Fruit fly (Drosophila melanogaster) whole organism, embryonic: ENCODE data around the gene CG3841.
A peak's percentile ranks its signal among the peaks of the same experiment; 100 is the strongest.

ENCODE experiments used
- Abd-B ChIP-seq: fragments of 200-800 bp; sonication (Bioruptor generic); optimal IDR thresholded peaks from 2 replicates; lab custom pipeline; 2018; ENCODE audit warnings: missing biosample characterization, mild to moderate bottlenecking, missing genetic modification characterization, moderate library complexity
- Antp ChIP-seq: fragments of 200-800 bp; sonication (Bioruptor generic); optimal IDR thresholded peaks from 3 replicates; lab custom pipeline; 2016; ENCODE audit warnings: missing biosample characterization, missing genetic modification characterization
- Asciz ChIP-seq: fragments of 200-800 bp; sonication (Bioruptor generic); optimal IDR thresholded peaks from 2 replicates; lab custom pipeline; 2017; ENCODE audit warnings: missing biosample characterization, mild to moderate bottlenecking, missing genetic modification characterization, missing genetic modification reagents
- BEAF-32 ChIP-seq: fragments of 200-800 bp; sonication (Bioruptor generic); optimal IDR thresholded peaks from 3 replicates; lab custom pipeline; 2017; ENCODE audit warnings: missing biosample characterization, missing genetic modification characterization, mild to moderate bottlenecking, moderate library complexity, missing genetic modification reagents
- BtbVII ChIP-seq: fragments of 200-800 bp; sonication (Bioruptor generic); optimal IDR thresholded peaks from 3 replicates; lab custom pipeline; 2017; ENCODE audit warnings: missing biosample characterization, mild to moderate bottlenecking, missing genetic modification characterization
- Bteb2 ChIP-seq: fragments of 200-800 bp; sonication (Bioruptor generic); optimal IDR thresholded peaks from 2 replicates; lab custom pipeline; 2016; ENCODE audit warnings: missing biosample characterization, missing genetic modification characterization
- CG10147 ChIP-seq: fragments of 200-800 bp; sonication (Bioruptor generic); optimal IDR thresholded peaks from 2 replicates; lab custom pipeline; 2019; ENCODE audit warnings: missing biosample characterization, mild to moderate bottlenecking, missing genetic modification characterization, moderate library complexity
- CG11723 ChIP-seq: fragments of 200-800 bp; sonication (Bioruptor generic); optimal IDR thresholded peaks from 2 replicates; lab custom pipeline; 2017; ENCODE audit warnings: missing biosample characterization, mild to moderate bottlenecking, missing genetic modification characterization
- CG12219 ChIP-seq: fragments of 200-800 bp; sonication (Bioruptor generic); optimal IDR thresholded peaks from 3 replicates; lab custom pipeline; 2018; ENCODE audit warnings: missing biosample characterization, mild to moderate bottlenecking, missing genetic modification characterization
- CG12299 ChIP-seq: fragments of 200-800 bp; sonication (Bioruptor generic); optimal IDR thresholded peaks from 2 replicates; lab custom pipeline; 2018; ENCODE audit warnings: missing biosample characterization, mild to moderate bottlenecking, missing genetic modification characterization
- CG13296 ChIP-seq: fragments of 200-800 bp; sonication (Bioruptor generic); optimal IDR thresholded peaks from 3 replicates; lab custom pipeline; 2018; ENCODE audit warnings: missing biosample characterization, mild to moderate bottlenecking, missing genetic modification characterization
- CG14014 ChIP-seq: fragments of 200-800 bp; sonication (Bioruptor generic); IDR thresholded peaks from 2 replicates; pipeline ENCODE4 v1.3.6; 2022; ENCODE audit warnings: missing biosample characterization, missing genetic modification characterization
- CG14441 ChIP-seq: fragments of 200-800 bp; sonication (Bioruptor generic); IDR thresholded peaks from 2 replicates; pipeline ENCODE4 v1.3.6; 2022; ENCODE audit warnings: missing biosample characterization, missing genetic modification characterization
- CG15479 ChIP-seq: fragments of 200-800 bp; sonication (Bioruptor generic); optimal IDR thresholded peaks from 3 replicates; lab custom pipeline; 2019; ENCODE audit warnings: missing biosample characterization, mild to moderate bottlenecking, missing genetic modification characterization, moderate library complexity
- CG15601 ChIP-seq: fragments of 200-800 bp; sonication (Bioruptor generic); optimal IDR thresholded peaks from 3 replicates; lab custom pipeline; 2019; ENCODE audit warnings: missing biosample characterization, mild to moderate bottlenecking, missing genetic modification characterization, moderate library complexity
- CG17385 ChIP-seq: fragments of 200-800 bp; sonication (Bioruptor generic); optimal IDR thresholded peaks from 3 replicates; lab custom pipeline; 2018; ENCODE audit warnings: missing biosample characterization, mild to moderate bottlenecking, missing genetic modification characterization
- CG17912 ChIP-seq: fragments of 200-800 bp; sonication (Bioruptor generic); optimal IDR thresholded peaks from 2 replicates; lab custom pipeline; 2018; ENCODE audit warnings: missing biosample characterization, mild to moderate bottlenecking, missing genetic modification characterization
- CG1792 ChIP-seq: fragments of 200-800 bp; sonication (Bioruptor generic); optimal IDR thresholded peaks from 2 replicates; lab custom pipeline; 2016; ENCODE audit warnings: missing biosample characterization, missing genetic modification characterization
- CG2199 ChIP-seq: fragments of 200-800 bp; sonication (Bioruptor generic); IDR thresholded peaks from 3 replicates; pipeline ENCODE4 v1.3.6; 2022; ENCODE audit warnings: missing biosample characterization, missing genetic modification characterization
- CG30020 ChIP-seq: fragments of 200-800 bp; optimal IDR thresholded peaks from 2 replicates; lab custom pipeline; 2019; ENCODE audit warnings: missing biosample characterization, mild to moderate bottlenecking, missing genetic modification characterization, moderate library complexity
- CG31365 ChIP-seq: fragments of 200-800 bp; sonication (Bioruptor generic); optimal IDR thresholded peaks from 2 replicates; lab custom pipeline; 2018; ENCODE audit warnings: missing biosample characterization, mild to moderate bottlenecking, missing genetic modification characterization
- CG33557 ChIP-seq: fragments of 200-800 bp; sonication (Bioruptor generic); optimal IDR thresholded peaks from 2 replicates; lab custom pipeline; 2019; ENCODE audit warnings: missing biosample characterization, mild to moderate bottlenecking, missing genetic modification characterization, moderate library complexity
- CG4854 ChIP-seq: fragments of 200-800 bp; sonication (Bioruptor generic); optimal IDR thresholded peaks from 2 replicates; lab custom pipeline; 2016; ENCODE audit warnings: missing biosample characterization, missing genetic modification characterization, inconsistent platforms
- CG5180 ChIP-seq: fragments of 200-800 bp; sonication (Bioruptor generic); optimal IDR thresholded peaks from 3 replicates; lab custom pipeline; 2017; ENCODE audit warnings: missing biosample characterization, missing genetic modification characterization, mild to moderate bottlenecking, moderate library complexity, missing genetic modification reagents
- CG7786 ChIP-seq: fragments of 200-800 bp; sonication (Bioruptor generic); optimal IDR thresholded peaks from 2 replicates; lab custom pipeline; 2016; ENCODE audit warnings: missing biosample characterization, missing genetic modification characterization
- CG8924 ChIP-seq: fragments of 200-800 bp; optimal IDR thresholded peaks from 3 replicates; lab custom pipeline; 2019; ENCODE audit warnings: missing biosample characterization, mild to moderate bottlenecking, missing genetic modification characterization, moderate library complexity
- CrebB ChIP-seq: fragments of 200-800 bp; sonication (Bioruptor generic); optimal IDR thresholded peaks from 3 replicates; lab custom pipeline; 2018; ENCODE audit warnings: missing biosample characterization, mild to moderate bottlenecking, missing genetic modification characterization
- Dek ChIP-seq: fragments of 200-800 bp; sonication (Bioruptor generic); optimal IDR thresholded peaks from 3 replicates; lab custom pipeline; 2019; ENCODE audit warnings: missing biosample characterization, mild to moderate bottlenecking, missing genetic modification characterization, moderate library complexity
- Dip2 ChIP-seq: fragments of 200-800 bp; sonication (Bioruptor generic); IDR thresholded peaks from 2 replicates; pipeline ENCODE4 v1.3.6; 2022; ENCODE audit warnings: missing biosample characterization, missing genetic modification characterization
- Elba2 ChIP-seq: fragments of 200-800 bp; sonication (Bioruptor generic); optimal IDR thresholded peaks from 3 replicates; lab custom pipeline; 2016; ENCODE audit warnings: missing biosample characterization, missing genetic modification characterization
- HmgD ChIP-seq: fragments of 200-800 bp; sonication (Bioruptor generic); optimal IDR thresholded peaks from 3 replicates; lab custom pipeline; 2016; ENCODE audit warnings: missing biosample characterization, missing genetic modification characterization
- MESR4 ChIP-seq: fragments of 200-800 bp; sonication (Bioruptor generic); optimal IDR thresholded peaks from 2 replicates; lab custom pipeline; 2018; ENCODE audit warnings: missing biosample characterization, mild to moderate bottlenecking, missing genetic modification characterization, moderate library complexity
- NfI ChIP-seq: fragments of 200-800 bp; sonication (Bioruptor generic); optimal IDR thresholded peaks from 3 replicates; lab custom pipeline; 2018; ENCODE audit warnings: missing biosample characterization, mild to moderate bottlenecking, missing genetic modification characterization, moderate library complexity
- Side ChIP-seq: fragments of 200-800 bp; sonication (Bioruptor generic); optimal IDR thresholded peaks from 2 replicates; lab custom pipeline; 2016; ENCODE audit warnings: missing biosample characterization, missing genetic modification characterization
- ab ChIP-seq: fragments of 200-800 bp; sonication (Bioruptor generic); optimal IDR thresholded peaks from 2 replicates; lab custom pipeline; 2016; ENCODE audit warnings: missing biosample characterization, missing genetic modification characterization
- ci ChIP-seq: fragments of 200-800 bp; sonication (Bioruptor generic); IDR thresholded peaks from 3 replicates; pipeline ENCODE4 v1.3.6; 2022; ENCODE audit warnings: missing biosample characterization, missing genetic modification characterization
- eve ChIP-seq, 2 experiments: fragments of >200 bp; optimal IDR thresholded peaks; 2 replicates each; lab custom pipeline; 2017; ENCODE audit warnings: missing biosample characterization in 2 of 2, missing genetic modification characterization in 2 of 2
- fru ChIP-seq: fragments of >200 bp; optimal IDR thresholded peaks from 2 replicates; lab custom pipeline; 2017
- gcm ChIP-seq: fragments of 200-800 bp; sonication (Bioruptor generic); optimal IDR thresholded peaks from 2 replicates; lab custom pipeline; 2019; ENCODE audit warnings: missing biosample characterization, mild to moderate bottlenecking, missing genetic modification characterization, moderate library complexity
- h ChIP-seq: fragments of >200 bp; optimal IDR thresholded peaks from 2 replicates; lab custom pipeline; 2017
- insv ChIP-seq, 2 experiments: fragments of 200-800 bp; sonication (Bioruptor generic); optimal IDR thresholded peaks; 3 replicates each; lab custom pipeline; 2016 to 2018; ENCODE audit warnings: missing biosample characterization in 2 of 2, missing genetic modification characterization in 2 of 2
- jumu ChIP-seq: fragments of 200-800 bp; sonication (Bioruptor generic); optimal IDR thresholded peaks from 3 replicates; lab custom pipeline; 2016; ENCODE audit warnings: missing biosample characterization, missing genetic modification characterization
- nau ChIP-seq: fragments of 200-800 bp; sonication (Bioruptor generic); optimal IDR thresholded peaks from 3 replicates; lab custom pipeline; 2017; ENCODE audit warnings: missing biosample characterization, mild to moderate bottlenecking, missing genetic modification characterization, missing genetic modification reagents
- nmo ChIP-seq: fragments of 200-800 bp; sonication (Bioruptor generic); optimal IDR thresholded peaks from 2 replicates; lab custom pipeline; 2018; ENCODE audit warnings: missing biosample characterization, mild to moderate bottlenecking, missing genetic modification characterization, moderate library complexity
- prd ChIP-seq, 3 experiments: fragments of >200 bp in 2 of 3; fragments of 200-800 bp in 1 of 3; sonication (Bioruptor generic) in 1 of 3; optimal IDR thresholded peaks in 2 of 3; IDR thresholded peaks in 1 of 3; 2 replicates in 2 of 3; 3 replicates in 1 of 3; pipeline versions ENCODE4 v1.3.6 to Lab custom; 2017 to 2022; ENCODE audit warnings: missing biosample characterization in 1 of 3, missing genetic modification characterization in 1 of 3
- pzg ChIP-seq: fragments of 200-800 bp; sonication (Bioruptor generic); optimal IDR thresholded peaks from 3 replicates; lab custom pipeline; 2018; ENCODE audit warnings: missing biosample characterization, mild to moderate bottlenecking, missing genetic modification characterization, moderate library complexity
- stwl ChIP-seq: fragments of 200-800 bp; sonication (Bioruptor generic); optimal IDR thresholded peaks from 3 replicates; lab custom pipeline; 2018; ENCODE audit warnings: missing biosample characterization, mild to moderate bottlenecking, missing genetic modification characterization, moderate library complexity
- unpg ChIP-seq: fragments of 200-800 bp; sonication (Bioruptor generic); optimal IDR thresholded peaks from 3 replicates; lab custom pipeline; 2018; ENCODE audit warnings: missing biosample characterization, mild to moderate bottlenecking, missing genetic modification characterization, moderate library complexity
- zen2 ChIP-seq: fragments of 200-800 bp; sonication (Bioruptor generic); IDR thresholded peaks from 3 replicates; pipeline ENCODE4 v1.3.6; 2022; ENCODE audit warnings: missing biosample characterization, missing genetic modification characterization; ENCODE audit not compliant: partially characterized antibody
- zfh1 ChIP-seq: fragments of 200-800 bp; sonication (Bioruptor generic); IDR thresholded peaks from 3 replicates; pipeline ENCODE4 v1.3.6; 2022; ENCODE audit warnings: missing biosample characterization, missing genetic modification characterization

The CG3841 gene

dm6 chr2L:9570673-9571193 lies 18.5 kb upstream of the CG3841 start (continued):
- TF ChIP-seq Elba2 (GFP tag; lab: Kevin White, UChicago): no peak
- no peak for TF ChIP-seq jumu (GFP tag; lab: Kevin White, UChicago)
- peak; percentile 20 for TF ChIP-seq nau (GFP tag; lab: Kevin White, UChicago)
- no peak for TF ChIP-seq h (lab: Kevin White, UChicago)
- no peak for TF ChIP-seq eve (GFP tag; optimal IDR thresholded peaks at IDR 0.05; lab: Kevin White, UChicago)
- TF ChIP-seq CG30020 (tag; lab: Kevin White, UChicago): no peak
- no peak for TF ChIP-seq CG14441 (GFP tag; lab: Robert Waterston, UW)
- TF ChIP-seq CG15601 (tag; lab: Kevin White, UChicago): peak; percentile 17
- no peak for TF ChIP-seq pzg (GFP tag; lab: Kevin White, UChicago)
- TF ChIP-seq Abd-B: peak; percentile 15
- TF ChIP-seq Bteb2 (GFP tag; lab: Kevin White, UChicago): no peak
- TF ChIP-seq CG1792 (GFP tag; lab: Kevin White, UChicago): no peak
- no peak for TF ChIP-seq CG33557 (GFP tag; lab: Kevin White, UChicago)
- no peak for TF ChIP-seq CG4854
- TF ChIP-seq ab: no peak
- TF ChIP-seq zen2 (GFP tag; lab: Robert Waterston, UW): no peak
- peak; percentile 39 for TF ChIP-seq CG17385 (GFP tag; lab: Kevin White, UChicago)
- no peak for TF ChIP-seq insv (GFP tag; optimal IDR thresholded peaks at IDR 0.05; lab: Kevin White, UChicago)
- no peak for TF ChIP-seq CG12299
- TF ChIP-seq Asciz (GFP tag; lab: Kevin White, UChicago): peak; percentile 68
- peak; percentile 73 for TF ChIP-seq CG5180 (GFP tag; lab: Kevin White, UChicago)
- TF ChIP-seq Dip2: no peak
- peak; percentile 28 for TF ChIP-seq CG12219 (GFP tag; lab: Kevin White, UChicago)
- peak; percentile 42 for TF ChIP-seq CG17912 (GFP tag; lab: Kevin White, UChicago)
- no peak for TF ChIP-seq nmo (GFP tag; lab: Kevin White, UChicago)
- TF ChIP-seq Antp (GFP tag; lab: Kevin White, UChicago): no peak
- TF ChIP-seq ci (GFP tag; lab: Robert Waterston, UW): peak; percentile 72; the same call in 1 of the 3 replicates
- TF ChIP-seq BEAF-32 (GFP tag; lab: Kevin White, UChicago): no peak
- no peak for TF ChIP-seq CG2199 (GFP tag; lab: Robert Waterston, UW)
- peak; percentile 49 for TF ChIP-seq BtbVII
- TF ChIP-seq CG14014 (GFP tag; lab: Robert Waterston, UW): peak; percentile 68; the same call in 1 of the 2 replicates
- TF ChIP-seq prd (optimal IDR thresholded peaks at IDR 0.05; lab: Kevin White, UChicago): no peak
- 0 out of 3 replicates have a peak, but pooled peaks have one; percentile 6 for TF ChIP-seq prd (GFP tag; IDR thresholded peaks at IDR 0.05; lab: Robert Waterston, UW)
- peak; percentile 39 for TF ChIP-seq gcm (GFP tag; lab: Kevin White, UChicago)
- TF ChIP-seq CG31365 (tag; lab: Kevin White, UChicago): peak; percentile 27
- peak; percentile 60 for TF ChIP-seq CrebB (tag; lab: Kevin White, UChicago)
- TF ChIP-seq fru (lab: Kevin White, UChicago): no peak
- peak; percentile 68 for TF ChIP-seq CG13296 (GFP tag; lab: Kevin White, UChicago)
- TF ChIP-seq CG7786: no peak
- peak; percentile 11 for TF ChIP-seq MESR4 (GFP tag; lab: Kevin White, UChicago)
- peak; percentile 34 for TF ChIP-seq CG11723 (GFP tag; lab: Kevin White, UChicago)
- TF ChIP-seq CG15479 (GFP tag; lab: Kevin White, UChicago): no peak
- no peak for TF ChIP-seq zfh1 (GFP tag; lab: Robert Waterston, UW)
- no peak for TF ChIP-seq stwl (tag; lab: Kevin White, UChicago)
- peak; percentile 46 for TF ChIP-seq unpg (GFP tag; lab: Kevin White, UChicago)
- no peak for TF ChIP-seq NfI (GFP tag; lab: Kevin White, UChicago)
- TF ChIP-seq Dek (tag; lab: Kevin White, UChicago): peak; percentile 10
- TF ChIP-seq HmgD (GFP tag; lab: Kevin White, UChicago): no peak
- no peak for TF ChIP-seq CG8924
- peak; percentile 31 for TF ChIP-seq CG10147 (GFP tag; lab: Kevin White, UChicago)
- no peak for TF ChIP-seq Side (GFP tag; lab: Kevin White, UChicago)
